Worm (Caenorhabditis elegans) whole organism, young adult: Measurements from ENCODE around the gene cyk-7.

ENCODE experiments used
- ceh-79 ChIP-seq: sonication (generic microtip); optimal IDR thresholded peaks from 2 replicates; lab custom pipeline; 2017; ENCODE audit warnings: mild to moderate bottlenecking, missing genetic modification characterization, missing compliant biosample characterization
- hlh-26 ChIP-seq: fragments of 200-800 bp; sonication (Bioruptor generic); conservative IDR thresholded peaks from 2 replicates; pipeline ENCODE4 v1.3.6; 2022; ENCODE audit warnings: missing genetic modification reagents, missing genetic modification characterization, missing compliant biosample characterization
- lin-40 ChIP-seq: sonication (generic microtip); optimal IDR thresholded peaks from 2 replicates; lab custom pipeline; 2016; ENCODE audit warnings: missing genetic modification characterization, mild to moderate bottlenecking, missing compliant biosample characterization, missing genotype, missing genetic modification reagents
- nfya-2 ChIP-seq: fragments of 200-800 bp; sonication (Bioruptor generic); IDR thresholded peaks from 2 replicates; pipeline ENCODE4 v1.3.6; 2022; ENCODE audit warnings: missing genetic modification reagents, missing genetic modification characterization, missing compliant biosample characterization

DNA sequence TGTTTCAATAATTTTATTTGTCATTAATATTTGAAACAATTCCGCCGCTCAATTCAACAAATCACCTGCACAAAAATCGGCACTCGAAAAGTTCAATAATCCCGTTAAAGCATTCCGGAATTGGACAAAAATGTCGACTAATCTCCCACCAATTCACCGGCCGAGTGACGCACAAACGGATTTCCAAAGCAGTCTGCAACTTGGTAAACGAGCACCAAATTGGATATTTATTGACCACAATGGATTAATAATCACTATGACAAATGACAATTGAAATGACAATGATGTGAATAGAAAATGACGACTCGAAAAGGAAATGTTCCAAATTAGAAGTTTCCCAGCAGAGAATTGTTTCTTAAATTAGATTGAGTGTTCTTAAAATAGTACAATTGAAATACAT is 40.5 kb upstream of the cyk-7 start:
- TF ChIP-seq lin-40 (no peak), hlh-26 (no peak), nfya-2 (no peak), ceh-79 (tag; lab: Kevin White, UChicago) (no peak)
